Worm (Caenorhabditis elegans) whole organism, L1 larva: ENCODE measurements around the gene Y59A8A.8.

Source experiments
- fos-1 ChIP-seq: fragments of 150-350 bp; optimal IDR thresholded peaks from 2 replicates; lab custom pipeline; 2014; ENCODE audit warnings: missing biosample characterization, missing genetic modification characterization
- lir-3 ChIP-seq: sonication (generic microtip); optimal IDR thresholded peaks from 2 replicates; lab custom pipeline; 2016; ENCODE audit warnings: mild to moderate bottlenecking, missing genetic modification characterization, moderate library complexity, missing compliant biosample characterization; ENCODE audit not compliant: poor library complexity
- nhr-77 ChIP-seq: fragments of 150-350 bp; optimal IDR thresholded peaks from 2 replicates; lab custom pipeline; 2014; ENCODE audit warnings: missing biosample characterization, missing genetic modification characterization
- unc-130 ChIP-seq: fragments of 150-350 bp; optimal IDR thresholded peaks from 2 replicates; lab custom pipeline; 2017; ENCODE audit warnings: missing biosample characterization, missing genetic modification characterization, inconsistent platforms
- unc-86 ChIP-seq: sonication (generic microtip); optimal IDR thresholded peaks from 2 replicates; lab custom pipeline; 2016; ENCODE audit warnings: missing genetic modification characterization, missing compliant biosample characterization
- unc-98 ChIP-seq: fragments of 200-800 bp; sonication (Bioruptor generic); IDR thresholded peaks from 2 replicates; pipeline ENCODE4 v1.3.6; 2022; ENCODE audit warnings: missing genetic modification characterization, missing compliant biosample characterization
- zag-1 ChIP-seq: fragments of 150-350 bp; optimal IDR thresholded peaks from 2 replicates; lab custom pipeline; 2014; ENCODE audit warnings: missing biosample characterization, missing genetic modification characterization

DNA sequence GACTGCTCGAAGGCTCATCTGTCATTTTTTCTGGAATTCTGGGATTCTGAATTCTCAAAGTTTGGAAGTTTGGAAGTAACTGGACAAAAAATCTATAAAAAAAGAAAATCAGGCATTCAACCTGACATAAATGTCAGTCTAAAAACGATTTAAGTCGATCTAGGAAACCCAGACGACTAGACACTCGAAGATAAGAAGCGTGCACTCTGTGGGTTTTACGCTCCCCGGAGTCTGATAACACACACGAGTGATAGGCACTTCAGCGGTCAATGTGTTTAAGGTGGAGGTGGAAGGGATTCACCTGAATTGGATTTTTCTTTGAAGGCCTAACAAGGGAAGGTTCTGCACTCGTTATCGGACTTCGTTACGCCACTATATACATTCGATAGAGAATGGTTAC, 23.5 kb downstream of the Y59A8A.8 start, which contains the start of gene C06H5.6:
- no peak for TF ChIP-seq fos-1 (tag; lab: Kevin White, UChicago)
- TF ChIP-seq zag-1 (tag; lab: Kevin White, UChicago) = no peak
- no peak for TF ChIP-seq unc-130 (tag; lab: Kevin White, UChicago)
- no peak for TF ChIP-seq nhr-77
- TF ChIP-seq lir-3 = no peak
- no peak for TF ChIP-seq unc-86 (tag; lab: Kevin White, UChicago)
- no peak for TF ChIP-seq unc-98
